Fruit fly (Drosophila melanogaster) Kc167 (cell line): ENCODE data around the gene CG11562.

Experiments used
- Myc ChIP-seq: fragments of >200 bp; optimal IDR thresholded peaks from 2 replicates; lab custom pipeline; 2017; ENCODE audit warnings: missing external identifiers
- Sin3A ChIP-seq: fragments of >200 bp; optimal IDR thresholded peaks from 2 replicates; lab custom pipeline; 2018; ENCODE audit warnings: missing external identifiers
- h ChIP-seq: fragments of >200 bp; optimal IDR thresholded peaks from 3 replicates; lab custom pipeline; 2018; ENCODE audit warnings: missing external identifiers
- insv ChIP-seq: fragments of >200 bp; optimal IDR thresholded peaks from 3 replicates; lab custom pipeline; 2018; ENCODE audit warnings: missing external identifiers
- psq ChIP-seq: fragments of >200 bp; optimal IDR thresholded peaks from 2 replicates; lab custom pipeline; 2017; ENCODE audit warnings: missing external identifiers
- ttk ChIP-seq: sonication (Bioruptor generic); optimal IDR thresholded peaks from 2 replicates; lab custom pipeline; 2017; ENCODE audit warnings: missing external identifiers

The CG11562 gene

DNA sequence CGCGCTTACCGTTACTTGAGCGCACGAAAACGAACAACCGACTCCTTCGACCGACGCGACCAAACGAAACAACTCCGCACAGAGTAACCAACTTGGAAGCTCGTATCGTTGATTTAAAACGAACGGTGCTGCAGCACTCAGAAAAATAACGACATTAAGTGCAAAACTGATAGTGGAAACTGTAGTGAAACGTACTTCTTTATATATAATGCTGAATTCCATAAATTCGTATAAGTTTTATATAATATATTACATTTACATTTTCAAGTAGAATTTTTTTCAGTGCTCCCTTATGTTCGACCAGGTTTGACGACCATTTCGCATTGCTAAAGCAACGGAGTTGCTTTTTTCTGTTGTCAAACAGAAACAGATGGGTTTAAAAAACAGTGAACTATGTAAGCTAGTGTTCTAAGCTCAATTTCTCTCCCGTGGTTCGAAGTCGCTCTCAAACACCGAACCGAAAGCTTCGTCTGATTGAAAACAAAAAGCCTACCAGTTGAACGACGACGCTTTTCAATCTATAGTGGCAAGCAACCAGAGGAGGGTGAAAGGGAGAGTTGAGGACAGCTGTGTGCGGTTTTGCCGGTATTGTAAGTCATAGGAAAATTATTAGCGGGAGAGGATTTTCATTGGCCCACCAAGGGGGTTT is 24.7 kb upstream of the CG11562 start, which contains the start of gene CG17075:
Gene CG17075 (minus strand): TSS at position 65 of the 649 bp plus-strand sequence.
- TF ChIP-seq h (lab: Kevin White, UChicago) = no peak

DNA sequence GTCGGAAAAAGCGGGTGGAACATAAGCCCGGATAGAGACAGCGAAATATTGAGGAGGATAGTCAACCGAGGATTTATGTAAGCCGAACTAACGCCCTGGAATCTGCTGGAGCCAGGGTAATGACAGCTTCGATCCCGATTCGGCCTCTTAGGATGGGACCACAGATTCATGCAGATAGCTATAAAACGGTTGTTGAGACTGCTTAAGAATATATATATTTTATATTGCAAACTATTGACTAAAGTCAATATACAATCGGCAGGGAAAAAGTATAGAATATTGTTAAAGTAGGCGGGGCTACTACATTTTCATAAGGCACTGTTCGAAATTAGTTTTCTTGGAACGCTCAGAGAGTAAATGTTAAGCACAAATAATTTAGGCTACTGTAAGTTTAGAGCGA is 23.4 kb upstream of the CG11562 start, which contains the start of gene CG3345:
Gene CG3345 (plus strand): TSS at position 301 of the 400 bp plus-strand sequence.
- TF ChIP-seq insv (lab: Kevin White, UChicago) = no peak
- no peak for TF ChIP-seq Sin3A (lab: Kevin White, UChicago)
- no peak for TF ChIP-seq Myc (lab: Kevin White, UChicago)
- no peak for TF ChIP-seq ttk (lab: Kevin White, UChicago)
- no peak for TF ChIP-seq psq
- no peak for TF ChIP-seq h (lab: Kevin White, UChicago)

DNA sequence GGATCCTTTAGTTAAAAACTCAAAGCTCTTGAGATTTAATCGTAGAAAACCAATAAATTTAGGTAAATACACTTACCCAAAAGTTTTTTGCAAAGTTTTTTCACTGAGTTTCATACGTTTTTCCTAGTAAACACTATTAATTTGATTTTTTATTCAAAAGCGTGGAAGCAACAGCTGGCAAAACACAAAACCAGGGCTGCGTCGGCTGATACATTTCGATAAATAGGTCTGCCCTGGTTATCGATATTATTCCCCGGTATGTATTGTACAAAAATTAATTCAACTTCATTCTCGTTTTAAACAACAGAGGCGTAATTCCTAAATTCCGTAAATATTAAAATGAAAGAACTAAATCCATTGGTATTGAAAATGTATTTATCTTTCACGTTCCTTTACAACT is 20.7 kb upstream of the CG11562 start, which contains the start of gene Dus1:
Gene Dus1 (minus strand): TSS at position 192 of the 400 bp plus-strand sequence.
- TF ChIP-seq Sin3A (lab: Kevin White, UChicago) (no peak), Myc (lab: Kevin White, UChicago) (no peak), psq (no peak)

DNA sequence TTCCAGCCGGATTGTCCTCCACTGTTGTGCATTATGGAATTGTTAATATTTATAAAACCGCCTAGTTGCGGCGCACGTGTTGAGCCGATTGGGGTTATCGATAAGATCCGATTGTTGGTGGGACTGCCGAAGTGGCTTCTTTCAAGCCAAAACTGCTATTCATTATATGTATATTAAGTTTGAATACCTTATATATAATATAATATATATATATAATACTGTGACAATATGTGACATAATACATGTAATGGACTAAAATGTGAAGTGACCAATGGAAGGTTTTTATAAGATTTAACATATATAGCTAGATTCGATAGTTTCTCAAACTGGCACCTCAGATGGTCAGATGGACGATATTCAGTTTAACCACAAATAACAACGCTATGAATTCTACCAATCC is 18.6 kb upstream of the CG11562 start, which contains the start of the genes mbm and CG11555:
Gene mbm (minus strand): TSS at position 113 of the 400 bp plus-strand sequence.
Gene CG11555 (plus strand): TSS at position 234 of the 400 bp plus-strand sequence.
- TF ChIP-seq insv (lab: Kevin White, UChicago) (no peak), Myc (lab: Kevin White, UChicago) (no peak), ttk (lab: Kevin White, UChicago) (no peak), psq (no peak), Sin3A (lab: Kevin White, UChicago) (no peak), h (lab: Kevin White, UChicago) (no peak)

DNA sequence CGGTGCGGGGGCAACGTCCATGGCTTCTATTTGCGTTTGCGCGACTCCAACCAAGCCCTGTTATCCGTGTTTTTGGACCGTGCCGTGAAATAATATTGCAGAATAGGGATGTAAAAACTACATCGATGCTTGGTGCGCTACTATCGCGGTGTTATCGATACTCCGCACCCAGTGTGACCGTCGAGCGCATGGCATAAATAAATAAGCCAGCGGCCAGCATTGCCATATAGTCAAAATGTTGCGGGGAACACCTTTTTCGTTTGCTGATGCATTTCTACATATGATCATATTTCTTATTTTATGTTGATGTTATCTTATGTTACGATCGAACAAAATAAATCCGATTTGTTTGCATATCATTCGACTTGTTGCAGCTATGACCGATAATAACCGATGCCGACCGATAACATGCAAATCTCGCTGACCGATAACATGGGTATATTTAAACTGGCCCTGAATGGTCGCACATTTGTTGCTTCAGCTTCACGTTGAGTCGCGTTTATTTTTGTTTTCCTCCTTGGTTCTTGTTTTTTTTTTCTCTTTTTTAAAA is 15.0 kb upstream of the CG11562 start, which contains the start of gene smo:
Gene smo (plus strand): TSS at position 461 of the 550 bp plus-strand sequence.
- no peak for TF ChIP-seq ttk (lab: Kevin White, UChicago)
- no peak for TF ChIP-seq h (lab: Kevin White, UChicago)
- no peak for TF ChIP-seq Sin3A (lab: Kevin White, UChicago)
- no peak for TF ChIP-seq psq
- no peak for TF ChIP-seq insv (lab: Kevin White, UChicago)
- TF ChIP-seq Myc (lab: Kevin White, UChicago) = no peak

DNA sequence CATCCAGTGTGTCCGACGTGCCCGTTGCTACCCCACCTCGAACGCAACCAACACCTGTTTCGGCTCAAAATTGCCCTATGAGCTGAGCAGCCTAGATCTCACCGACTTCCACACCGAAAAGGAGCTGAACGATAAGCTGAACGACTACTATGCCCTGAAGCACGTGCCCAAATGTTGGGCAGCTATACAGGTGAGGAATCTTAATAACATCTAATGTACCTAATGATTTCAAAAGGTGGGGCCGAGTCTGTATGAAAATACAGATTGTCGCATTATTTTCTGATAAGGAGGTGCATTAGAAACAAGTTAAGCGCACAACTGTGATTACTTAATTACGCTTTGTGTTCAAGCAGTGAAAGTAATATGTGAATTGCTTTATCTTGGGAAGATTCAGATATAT is 14.1 kb upstream of the CG11562 start, which contains the start of gene CG17078:
Gene CG17078 (minus strand): TSS at position 101 of the 400 bp plus-strand sequence.
- no peak for TF ChIP-seq insv (lab: Kevin White, UChicago)
- TF ChIP-seq psq = no peak
- no peak for TF ChIP-seq h (lab: Kevin White, UChicago)
- no peak for TF ChIP-seq ttk (lab: Kevin White, UChicago)
- TF ChIP-seq Myc (lab: Kevin White, UChicago) = no peak
- TF ChIP-seq Sin3A (lab: Kevin White, UChicago) = no peak

DNA sequence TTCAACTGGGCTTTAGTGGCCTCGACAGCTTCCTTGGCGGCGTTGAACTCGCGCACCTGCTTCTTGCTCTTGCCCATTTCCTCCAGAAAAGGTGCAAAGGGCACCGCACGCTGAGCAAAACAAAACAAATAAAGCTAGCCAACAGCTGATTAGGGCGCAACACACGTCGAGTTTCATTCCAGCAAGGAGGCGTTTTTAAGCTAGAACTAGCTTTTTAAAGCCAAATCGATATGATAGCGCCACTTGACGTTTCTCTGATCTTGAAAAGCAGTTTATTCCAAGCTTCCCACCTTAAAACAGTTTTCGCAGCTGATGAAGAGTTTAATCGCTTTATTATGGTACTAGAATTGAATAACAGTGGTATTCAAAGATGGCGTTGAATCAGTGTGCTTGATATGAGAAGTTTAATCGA is 9.1 kb upstream of the CG11562 start, which contains the start of gene CG11601:
Gene CG11601 (minus strand): TSS at position 199 of the 412 bp plus-strand sequence.
- TF ChIP-seq ttk (lab: Kevin White, UChicago) (no peak), Myc (lab: Kevin White, UChicago) (no peak), insv (lab: Kevin White, UChicago) (no peak), h (lab: Kevin White, UChicago) (no peak), psq (no peak)

DNA sequence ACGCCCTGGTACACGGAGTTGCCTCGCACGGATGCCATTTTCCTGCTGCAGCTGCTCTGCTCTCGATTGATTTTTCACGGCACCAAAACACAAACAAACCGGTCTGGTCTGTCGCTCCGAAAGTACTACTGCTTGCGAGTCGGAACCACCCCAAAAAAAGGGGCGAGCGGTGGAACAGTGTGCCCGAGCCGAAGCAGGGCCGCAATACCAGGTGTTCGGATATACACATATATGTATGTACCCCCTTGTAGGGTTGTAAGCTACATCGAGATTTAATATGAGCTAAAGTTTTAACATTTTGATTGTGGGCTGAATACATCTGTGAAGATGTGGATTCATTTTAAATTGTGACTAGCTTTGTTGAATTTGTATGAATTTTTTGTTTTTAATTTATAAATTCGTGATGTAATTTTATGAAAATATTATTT is 6.6 kb upstream of the CG11562 start:
- no peak for TF ChIP-seq Myc (lab: Kevin White, UChicago)
- TF ChIP-seq insv (lab: Kevin White, UChicago) = no peak

DNA sequence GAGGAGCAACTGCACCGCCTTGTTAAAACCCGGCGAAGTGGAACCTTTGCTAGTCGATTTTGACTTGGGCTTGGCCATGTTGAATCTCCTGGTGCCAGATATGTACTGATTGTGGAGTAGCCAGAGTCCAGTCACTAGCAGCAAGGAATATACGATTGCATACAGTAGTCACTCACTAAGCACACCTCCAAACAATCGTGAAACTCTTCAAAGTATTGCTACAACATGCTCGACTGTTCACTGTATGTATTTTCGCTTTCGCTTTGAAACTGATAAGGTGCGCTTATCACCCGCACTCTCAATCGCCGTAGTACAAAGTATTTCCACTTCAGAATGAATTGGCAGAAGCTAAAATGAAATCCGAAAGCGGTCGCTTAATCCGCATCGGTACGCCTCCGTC is 5.8 kb upstream of the CG11562 start:
- TF ChIP-seq insv (lab: Kevin White, UChicago) (no peak), Sin3A (lab: Kevin White, UChicago) (no peak), h (lab: Kevin White, UChicago) (no peak), Myc (lab: Kevin White, UChicago) (no peak), ttk (lab: Kevin White, UChicago) (no peak), psq (no peak)

DNA sequence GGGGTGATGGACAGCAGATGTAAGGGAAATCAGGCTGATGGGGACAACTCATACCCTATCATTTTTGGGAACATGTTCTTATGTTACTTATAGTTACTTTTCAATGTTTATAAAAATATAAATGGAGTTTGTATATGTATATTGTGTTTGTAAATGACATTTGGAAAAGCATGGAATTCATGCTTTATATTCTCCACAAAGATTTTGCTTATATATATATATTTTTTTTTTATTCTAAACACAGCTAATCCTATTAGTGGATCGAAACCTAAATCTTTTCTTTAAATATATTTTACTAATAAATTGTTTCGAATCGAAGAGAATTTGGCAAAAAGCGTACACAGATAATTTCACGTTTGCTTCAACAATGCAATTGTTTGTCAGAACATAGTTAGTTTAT is 3.2 kb upstream of the CG11562 start, which contains the start of gene Amnionless:
Gene Amnionless (minus strand): TSS at position 101 of the 400 bp plus-strand sequence.
- TF ChIP-seq h (lab: Kevin White, UChicago) (no peak), insv (lab: Kevin White, UChicago) (no peak), Myc (lab: Kevin White, UChicago) (no peak), ttk (lab: Kevin White, UChicago) (no peak), psq (no peak), Sin3A (lab: Kevin White, UChicago) (no peak)

DNA sequence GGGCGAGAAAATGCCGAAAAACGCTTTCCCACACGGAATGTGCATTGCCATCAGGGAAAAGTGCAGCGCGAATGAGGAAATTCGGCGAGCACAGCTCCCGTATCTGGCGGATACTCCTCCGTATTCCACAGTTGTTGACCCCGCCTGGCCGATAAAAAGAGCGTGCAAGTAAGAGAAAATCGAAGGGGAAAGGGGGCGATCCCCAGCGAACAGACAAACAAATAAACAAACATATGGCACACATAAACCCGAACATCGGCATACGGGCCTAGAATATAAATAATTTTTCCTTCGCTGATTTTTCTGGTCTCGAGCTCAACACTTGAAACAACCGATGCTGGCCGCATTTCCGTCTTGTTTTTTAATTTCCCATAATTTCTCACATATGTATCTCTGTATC is 1.8 kb upstream of the CG11562 start:
- TF ChIP-seq insv (lab: Kevin White, UChicago) (no peak), ttk (lab: Kevin White, UChicago) (no peak), h (lab: Kevin White, UChicago) (no peak), Sin3A (lab: Kevin White, UChicago) (no peak), Myc (lab: Kevin White, UChicago) (no peak), psq (no peak)

DNA sequence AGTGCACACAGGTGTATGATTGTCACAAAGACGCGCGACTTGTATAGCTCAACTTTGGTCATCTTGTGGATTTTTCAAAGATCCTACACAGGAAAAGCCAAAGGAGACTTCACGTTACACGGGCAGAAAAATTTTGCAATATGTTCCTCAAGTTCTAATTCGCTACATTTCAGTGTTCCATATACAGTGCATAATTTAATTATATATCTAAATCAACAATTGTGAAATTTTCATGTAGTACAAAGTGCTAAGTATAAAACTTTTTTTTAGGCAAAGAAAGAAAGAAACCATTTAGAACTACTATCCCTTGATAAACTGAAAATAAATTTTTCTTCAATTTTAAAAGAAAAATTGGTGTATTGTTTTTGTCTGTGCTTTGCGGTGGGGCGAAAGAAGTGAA is 1.3 kb upstream of the CG11562 start:
- TF ChIP-seq h (lab: Kevin White, UChicago) = no peak
- TF ChIP-seq ttk (lab: Kevin White, UChicago) = no peak
- TF ChIP-seq Myc (lab: Kevin White, UChicago) = no peak
- no peak for TF ChIP-seq psq
- TF ChIP-seq insv (lab: Kevin White, UChicago) = no peak
- TF ChIP-seq Sin3A (lab: Kevin White, UChicago) = no peak
